ENCODE assay signal across 1 worm cellular context in the genomic region with DNA sequence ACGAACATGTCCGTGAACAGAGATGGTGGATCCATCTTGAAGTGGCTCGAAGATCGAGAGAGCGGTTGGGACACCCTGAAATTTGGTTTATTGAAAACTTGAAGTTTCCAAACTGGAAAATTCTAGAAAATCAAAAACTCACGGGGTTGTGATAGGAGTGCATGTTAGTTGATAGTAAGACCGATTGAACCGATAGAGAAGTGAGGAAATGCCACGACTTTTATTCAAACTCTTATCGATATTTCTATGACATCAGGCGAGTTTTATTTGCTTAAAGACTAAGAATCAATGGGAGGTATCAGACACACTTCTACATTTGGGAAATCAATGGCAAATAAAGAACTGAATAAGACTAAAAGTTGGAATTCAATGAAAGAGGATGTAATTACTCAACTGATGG.
TF ChIP-seq lines count a peak whose summit lies in the region.

A gene (minus strand): TSS at position 272 of the 400 bp plus-strand sequence.

TF ChIP-seq in whole organism, L4 larva, 104 proteins besides CTCF, POLR2A, EP300 and RAD21 (continued from another document):
- no peak for TF ChIP-seq nhr-10 (tag; optimal IDR thresholded peaks at IDR 0.05; lab: Kevin White, UChicago)
- no peak for TF ChIP-seq lir-3 (tag; optimal IDR thresholded peaks at IDR 0.05; lab: Kevin White, UChicago)
- TF ChIP-seq lin-1 (GFP tag; IDR thresholded peaks at IDR 0.05; lab: Robert Waterston, UW): no peak
- no peak for TF ChIP-seq zfp-3 (GFP tag; conservative IDR thresholded peaks at IDR 0.05; lab: Robert Waterston, UW)
- TF ChIP-seq dmd-6 (GFP tag; IDR thresholded peaks at IDR 0.05; lab: Robert Waterston, UW): peak; percentile 84
- peak; percentile 8; the same call in 1 of the 2 replicates for TF ChIP-seq pha-4 (GFP tag; IDR thresholded peaks at IDR 0.05; lab: Robert Waterston, UW)
- no peak for TF ChIP-seq pha-4 (tag; optimal IDR thresholded peaks at IDR 0.05; lab: Kevin White, UChicago)
- no peak for TF ChIP-seq dmd-8 (GFP tag; IDR thresholded peaks at IDR 0.05; lab: Robert Waterston, UW)
- no peak for TF ChIP-seq unc-62 (GFP tag; optimal IDR thresholded peaks at IDR 0.05 in 1 of 2; lab: Kevin White, UChicago)
- TF ChIP-seq unc-62 (tag; optimal IDR thresholded peaks at IDR 0.05; lab: Kevin White, UChicago): no peak
- no peak for TF ChIP-seq zip-2 (tag; optimal IDR thresholded peaks at IDR 0.05; lab: Kevin White, UChicago)
- no peak for TF ChIP-seq nhr-237 (tag; optimal IDR thresholded peaks at IDR 0.05; lab: Kevin White, UChicago)
- TF ChIP-seq spr-1 (tag; optimal IDR thresholded peaks at IDR 0.05; lab: Kevin White, UChicago): no peak
- TF ChIP-seq dmd-9 (GFP tag; IDR thresholded peaks at IDR 0.05; lab: Robert Waterston, UW): no peak
- TF ChIP-seq nhr-6 (tag; optimal IDR thresholded peaks at IDR 0.05; lab: Kevin White, UChicago): peak; percentile 43
- TF ChIP-seq ceh-20 (GFP tag; IDR thresholded peaks at IDR 0.05; lab: Robert Waterston, UW): no peak
- peak; percentile 55 for TF ChIP-seq mep-1 (tag; optimal IDR thresholded peaks at IDR 0.05; lab: Kevin White, UChicago)
- no peak for TF ChIP-seq nhr-11 (tag; optimal IDR thresholded peaks at IDR 0.05; lab: Kevin White, UChicago)
- TF ChIP-seq set-16 (GFP tag; IDR thresholded peaks at IDR 0.05; lab: Robert Waterston, UW): no peak
- peak in 1 of 2 experiments; percentile 17 for TF ChIP-seq mdl-1 (tag; optimal IDR thresholded peaks at IDR 0.05; lab: Kevin White, UChicago)
- TF ChIP-seq egl-43 (GFP tag; IDR thresholded peaks at IDR 0.05; lab: Robert Waterston, UW): no peak
- no peak for TF ChIP-seq ZK546.5 (tag; optimal IDR thresholded peaks at IDR 0.05; lab: Kevin White, UChicago)
- no peak for TF ChIP-seq rbr-2 (tag; optimal IDR thresholded peaks at IDR 0.05; lab: Kevin White, UChicago)
- TF ChIP-seq nhr-77 (tag; optimal IDR thresholded peaks at IDR 0.05; lab: Kevin White, UChicago): peak; percentile 70
- no peak for TF ChIP-seq nhr-76 (tag; optimal IDR thresholded peaks at IDR 0.05; lab: Kevin White, UChicago)
- no peak for TF ChIP-seq Y105C5A.15 (GFP tag; IDR thresholded peaks at IDR 0.05; lab: Robert Waterston, UW)
- TF ChIP-seq madf-9 (GFP tag; conservative IDR thresholded peaks at IDR 0.05; lab: Robert Waterston, UW): no peak
- TF ChIP-seq hlh-30 (tag; optimal IDR thresholded peaks at IDR 0.05; lab: Kevin White, UChicago; ENCODE audit: insufficient read depth): peak; percentile 35
- TF ChIP-seq F49E8.2 (tag; optimal IDR thresholded peaks at IDR 0.05; lab: Kevin White, UChicago; ENCODE audit: borderline replicate concordance): no peak
- 0 out of 2 replicates have a peak, but pooled peaks have one; percentile 40 for TF ChIP-seq tra-1 (GFP tag; IDR thresholded peaks at IDR 0.05; lab: Robert Waterston, UW)
- TF ChIP-seq daf-16 (GFP tag; optimal IDR thresholded peaks at IDR 0.05; lab: Kevin White, UChicago): no peak
- peak; percentile 62 for TF ChIP-seq daf-16 (tag; optimal IDR thresholded peaks at IDR 0.05; lab: Kevin White, UChicago)
- no peak for TF ChIP-seq ctbp-1 (GFP tag; IDR thresholded peaks at IDR 0.05; lab: Robert Waterston, UW)
- TF ChIP-seq php-3 (GFP tag; IDR thresholded peaks at IDR 0.05; lab: Robert Waterston, UW): 0 out of 2 replicates have a peak, but pooled peaks have one; percentile 11
- TF ChIP-seq cey-2 (tag; optimal IDR thresholded peaks at IDR 0.05; lab: Kevin White, UChicago; ENCODE audit: borderline replicate concordance, insufficient read depth): no peak
- no peak for TF ChIP-seq unc-39 (tag; optimal IDR thresholded peaks at IDR 0.05; lab: Kevin White, UChicago)
- no peak for TF ChIP-seq hif-1 (tag; optimal IDR thresholded peaks at IDR 0.05; lab: Kevin White, UChicago)
- TF ChIP-seq fos-1 (tag; optimal IDR thresholded peaks at IDR 0.05; lab: Kevin White, UChicago): no peak
- no peak for TF ChIP-seq Y75B8A.6 (GFP tag; IDR thresholded peaks at IDR 0.05; lab: Robert Waterston, UW)
- no peak for TF ChIP-seq gei-8 (GFP tag; optimal IDR thresholded peaks at IDR 0.05; lab: Kevin White, UChicago)
- TF ChIP-seq ztf-11 (tag; optimal IDR thresholded peaks at IDR 0.05; lab: Kevin White, UChicago): no peak
- no peak for TF ChIP-seq skn-1 (tag; optimal IDR thresholded peaks at IDR 0.05; lab: Kevin White, UChicago)
- no peak for TF ChIP-seq lin-29 (GFP tag; IDR thresholded peaks at IDR 0.05; lab: Robert Waterston, UW)
- TF ChIP-seq aha-1 (tag; lab: Kevin White, UChicago): peak; percentile 77
- TF ChIP-seq D1046.2 (GFP tag; IDR thresholded peaks at IDR 0.05; lab: Robert Waterston, UW): no peak
- no peak for TF ChIP-seq F26F4.8 (GFP tag; conservative IDR thresholded peaks at IDR 0.05; lab: Robert Waterston, UW)
- TF ChIP-seq daf-12 (tag; optimal IDR thresholded peaks at IDR 0.05; lab: Kevin White, UChicago): no peak
- TF ChIP-seq ceh-62 (tag; optimal IDR thresholded peaks at IDR 0.05; lab: Kevin White, UChicago): no peak
- TF ChIP-seq nhr-111 (GFP tag; optimal IDR thresholded peaks at IDR 0.05; lab: Kevin White, UChicago): no peak
- no peak; the same call in 1 of the 2 replicates for TF ChIP-seq T26A8.4 (GFP tag; IDR thresholded peaks at IDR 0.05; lab: Robert Waterston, UW)
- no peak for TF ChIP-seq F44E2.7 (GFP tag; IDR thresholded peaks at IDR 0.05; lab: Robert Waterston, UW)
- no peak for TF ChIP-seq mxl-2 (GFP tag; conservative IDR thresholded peaks at IDR 0.05; lab: Robert Waterston, UW)
- TF ChIP-seq ztf-7 (tag; optimal IDR thresholded peaks at IDR 0.05; lab: Kevin White, UChicago): no peak
- no peak for TF ChIP-seq nhr-41 (GFP tag; IDR thresholded peaks at IDR 0.05; lab: Robert Waterston, UW)
- TF ChIP-seq hlh-11 (tag; optimal IDR thresholded peaks at IDR 0.05; lab: Kevin White, UChicago): peak; percentile 65
- TF ChIP-seq unc-130 (GFP tag; optimal IDR thresholded peaks at IDR 0.05; lab: Kevin White, UChicago): no peak
- TF ChIP-seq daf-8 (GFP tag; IDR thresholded peaks at IDR 0.05; lab: Robert Waterston, UW): no peak
- TF ChIP-seq zag-1 (tag; optimal IDR thresholded peaks at IDR 0.05; lab: Kevin White, UChicago): no peak
- TF ChIP-seq ama-1 (optimal IDR thresholded peaks at IDR 0.05; lab: Kevin White, UChicago): no peak
- TF ChIP-seq lin-38 (GFP tag; IDR thresholded peaks at IDR 0.05; lab: Robert Waterston, UW): no peak; the same call in 1 of the 2 replicates
- no peak for TF ChIP-seq nhr-25 (tag; optimal IDR thresholded peaks at IDR 0.05; lab: Kevin White, UChicago; ENCODE audit: borderline replicate concordance, insufficient read depth)
- TF ChIP-seq mes-2 (tag; optimal IDR thresholded peaks at IDR 0.05; lab: Kevin White, UChicago; ENCODE audit: poor library complexity, severe bottlenecking): no peak
- TF ChIP-seq sdz-12 (GFP tag; optimal IDR thresholded peaks at IDR 0.05; lab: Kevin White, UChicago): no peak
- no peak for TF ChIP-seq tag-97 (GFP tag; IDR thresholded peaks at IDR 0.05; lab: Robert Waterston, UW)
- no peak for TF ChIP-seq egl-27 (tag; optimal IDR thresholded peaks at IDR 0.05; lab: Kevin White, UChicago)
- no peak for TF ChIP-seq ceh-32 (tag; optimal IDR thresholded peaks at IDR 0.05; lab: Kevin White, UChicago; ENCODE audit: poor library complexity)
- TF ChIP-seq lim-7 (GFP tag; IDR thresholded peaks at IDR 0.05; lab: Robert Waterston, UW): no peak
- no peak for TF ChIP-seq saeg-2 (GFP tag; IDR thresholded peaks at IDR 0.05; lab: Robert Waterston, UW)
- no peak for TF ChIP-seq jun-1 (tag; optimal IDR thresholded peaks at IDR 0.05; lab: Kevin White, UChicago)
- no peak for TF ChIP-seq ZK337.2 (GFP tag; IDR thresholded peaks at IDR 0.05; lab: Robert Waterston, UW)
- TF ChIP-seq pqm-1 (tag; optimal IDR thresholded peaks at IDR 0.05; lab: Kevin White, UChicago): peak; percentile 92
- TF ChIP-seq nhr-42 (GFP tag; IDR thresholded peaks at IDR 0.05; lab: Robert Waterston, UW): no peak
- peak; percentile 80 for TF ChIP-seq nhr-28 (tag; optimal IDR thresholded peaks at IDR 0.05; lab: Kevin White, UChicago)
- TF ChIP-seq aly-2 (tag; optimal IDR thresholded peaks at IDR 0.05; lab: Kevin White, UChicago): no peak
- no peak for TF ChIP-seq ces-1 (GFP tag; optimal IDR thresholded peaks at IDR 0.05; lab: Kevin White, UChicago)
- peak; percentile 50 for TF ChIP-seq nhr-48 (tag; optimal IDR thresholded peaks at IDR 0.05; lab: Kevin White, UChicago)
- no peak for TF ChIP-seq madf-5 (GFP tag; IDR thresholded peaks at IDR 0.05; lab: Robert Waterston, UW)
- TF ChIP-seq ceh-82 (tag; optimal IDR thresholded peaks at IDR 0.05; lab: Kevin White, UChicago): no peak
- TF ChIP-seq vab-7 (GFP tag; IDR thresholded peaks at IDR 0.05; lab: Robert Waterston, UW): no peak
- TF ChIP-seq F10B5.3 (tag; optimal IDR thresholded peaks at IDR 0.05; lab: Kevin White, UChicago): no peak
- TF ChIP-seq daf-19 (GFP tag; conservative IDR thresholded peaks at IDR 0.05; lab: Robert Waterston, UW): no peak
- no peak for TF ChIP-seq zip-11 (GFP tag; IDR thresholded peaks at IDR 0.05; lab: Robert Waterston, UW)
- TF ChIP-seq lin-39 (tag; optimal IDR thresholded peaks at IDR 0.05; lab: Kevin White, UChicago): no peak
- TF ChIP-seq lin-15B (tag; optimal IDR thresholded peaks at IDR 0.05; lab: Kevin White, UChicago): no peak
- TF ChIP-seq F37D6.2 (tag; optimal IDR thresholded peaks at IDR 0.05; lab: Kevin White, UChicago): no peak
- TF ChIP-seq snpc-1.2 (GFP tag; IDR thresholded peaks at IDR 0.05; lab: Robert Waterston, UW): no peak
- TF ChIP-seq dve-1 (tag; optimal IDR thresholded peaks at IDR 0.05; lab: Kevin White, UChicago; ENCODE audit: insufficient read depth): peak; percentile 89
- TF ChIP-seq arid-1 (GFP tag; conservative IDR thresholded peaks at IDR 0.05; lab: Robert Waterston, UW): no peak
- no peak for TF ChIP-seq R02D3.7 (tag; optimal IDR thresholded peaks at IDR 0.05; lab: Kevin White, UChicago)
- no peak for TF ChIP-seq Y48G9A.11 (GFP tag; IDR thresholded peaks at IDR 0.05; lab: Robert Waterston, UW)
- peak; percentile 57; the same call in 1 of the 2 replicates for TF ChIP-seq mdt-29 (GFP tag; IDR thresholded peaks at IDR 0.05; lab: Robert Waterston, UW)
- no peak for TF ChIP-seq mxl-3 (GFP tag; optimal IDR thresholded peaks at IDR 0.05; lab: Kevin White, UChicago)
